Worm (Caenorhabditis elegans) whole organism, mixed stage, embryonic: Measurements from ENCODE around the gene F44E5.15.

Source experiments
- blmp-1 ChIP-seq: fragments of 150-350 bp; optimal IDR thresholded peaks from 2 replicates; lab custom pipeline; 2014; ENCODE audit warnings: missing biosample characterization, missing genetic modification characterization
- ceh-39 ChIP-seq: fragments of 150-350 bp; optimal IDR thresholded peaks from 2 replicates; lab custom pipeline; 2014; ENCODE audit warnings: missing biosample characterization, missing genetic modification characterization
- ceh-43 ChIP-seq: fragments of 200-800 bp; sonication (Bioruptor generic); optimal IDR thresholded peaks from 2 replicates; lab custom pipeline; 2018; ENCODE audit warnings: mild to moderate bottlenecking, missing genetic modification characterization, moderate library complexity, missing compliant biosample characterization
- ceh-83 ChIP-seq: fragments of 200-800 bp; sonication (Bioruptor generic); optimal IDR thresholded peaks from 2 replicates; lab custom pipeline; 2018; ENCODE audit warnings: mild to moderate bottlenecking, missing genetic modification characterization, missing compliant biosample characterization
- ces-1 ChIP-seq: fragments of 150-350 bp; optimal IDR thresholded peaks from 2 replicates; lab custom pipeline; 2014; ENCODE audit warnings: missing biosample characterization, missing genetic modification reagents, missing genetic modification characterization
- cnd-1 ChIP-seq: fragments of 200-800 bp; sonication (Bioruptor generic); optimal IDR thresholded peaks from 2 replicates; lab custom pipeline; 2018; ENCODE audit warnings: mild to moderate bottlenecking, missing genetic modification characterization, missing compliant biosample characterization
- drap-1 ChIP-seq: fragments of 200-800 bp; sonication (Bioruptor generic); optimal IDR thresholded peaks from 3 replicates; lab custom pipeline; 2018; ENCODE audit warnings: mild to moderate bottlenecking, missing genetic modification characterization, missing compliant biosample characterization
- elt-1 ChIP-seq: sonication (generic microtip); optimal IDR thresholded peaks from 2 replicates; lab custom pipeline; 2017; ENCODE audit warnings: missing genetic modification characterization, mild to moderate bottlenecking, missing compliant biosample characterization, antibody characterized with exemption, moderate library complexity, borderline replicate concordance; ENCODE audit not compliant: insufficient read depth
- elt-3 ChIP-seq: fragments of 150-350 bp; optimal IDR thresholded peaks from 2 replicates; lab custom pipeline; 2014; ENCODE audit warnings: missing biosample characterization, missing genetic modification characterization
- flh-1 ChIP-seq: fragments of 200-800 bp; sonication (Bioruptor generic); optimal IDR thresholded peaks from 2 replicates; lab custom pipeline; 2018; ENCODE audit warnings: mild to moderate bottlenecking, missing genetic modification characterization, moderate library complexity, missing compliant biosample characterization
- ham-2 ChIP-seq: fragments of 200-800 bp; sonication (Bioruptor generic); optimal IDR thresholded peaks from 2 replicates; lab custom pipeline; 2018; ENCODE audit warnings: mild to moderate bottlenecking, missing genetic modification characterization, missing compliant biosample characterization
- hlh-1 ChIP-seq: fragments of 150-350 bp; optimal IDR thresholded peaks from 2 replicates; lab custom pipeline; 2014; ENCODE audit warnings: missing biosample characterization, missing genetic modification reagents, missing genetic modification characterization
- lin-13 ChIP-seq: fragments of 150-350 bp; optimal IDR thresholded peaks from 2 replicates; lab custom pipeline; 2014; ENCODE audit warnings: missing biosample characterization, missing genetic modification characterization
- lin-32 ChIP-seq: fragments of 200-800 bp; sonication (Bioruptor generic); optimal IDR thresholded peaks from 2 replicates; lab custom pipeline; 2018; ENCODE audit warnings: mild to moderate bottlenecking, missing genetic modification characterization, missing compliant biosample characterization
- lsy-2 ChIP-seq: fragments of 150-350 bp; optimal IDR thresholded peaks from 2 replicates; lab custom pipeline; 2014; ENCODE audit warnings: missing biosample characterization, missing genetic modification characterization
- mab-5 ChIP-seq: fragments of 150-350 bp; optimal IDR thresholded peaks from 2 replicates; lab custom pipeline; 2014; ENCODE audit warnings: missing biosample characterization, missing genetic modification characterization
- mep-1 ChIP-seq: fragments of 150-350 bp; optimal IDR thresholded peaks from 2 replicates; lab custom pipeline; 2017; ENCODE audit warnings: missing biosample characterization, missing genetic modification reagents, missing genetic modification characterization, inconsistent platforms
- mls-2 ChIP-seq: sonication (generic microtip); optimal IDR thresholded peaks from 2 replicates; lab custom pipeline; 2016; ENCODE audit warnings: mild to moderate bottlenecking, missing genetic modification characterization, moderate library complexity, missing compliant biosample characterization
- nhr-12 ChIP-seq: fragments of 150-350 bp; optimal IDR thresholded peaks from 2 replicates; lab custom pipeline; 2014; ENCODE audit warnings: missing biosample characterization, missing genetic modification characterization
- nhr-237 ChIP-seq: fragments of 150-350 bp; optimal IDR thresholded peaks from 2 replicates; lab custom pipeline; 2014; ENCODE audit warnings: missing biosample characterization, missing genetic modification characterization
- nhr-28 ChIP-seq: fragments of 150-350 bp; optimal IDR thresholded peaks from 2 replicates; lab custom pipeline; 2014; ENCODE audit warnings: missing biosample characterization, missing genetic modification characterization
- nhr-76 ChIP-seq: sonication (generic microtip); optimal IDR thresholded peaks from 2 replicates; lab custom pipeline; 2017; ENCODE audit warnings: missing biosample characterization, missing genetic modification characterization
- sem-2 ChIP-seq: fragments of 200-800 bp; sonication (Bioruptor generic); optimal IDR thresholded peaks from 2 replicates; lab custom pipeline; 2018; ENCODE audit warnings: mild to moderate bottlenecking, missing genetic modification characterization, missing compliant biosample characterization
- unc-120 ChIP-seq: sonication (generic microtip); optimal IDR thresholded peaks from 2 replicates; lab custom pipeline; 2017; ENCODE audit warnings: missing genetic modification characterization, missing compliant biosample characterization; ENCODE audit not compliant: poor library complexity, severe bottlenecking
- unc-62 ChIP-seq: fragments of 150-350 bp; optimal IDR thresholded peaks from 2 replicates; lab custom pipeline; 2014; ENCODE audit warnings: missing biosample characterization, missing genetic modification reagents, missing genetic modification characterization
- zip-8 ChIP-seq: fragments of 150-350 bp; optimal IDR thresholded peaks from 2 replicates; lab custom pipeline; 2014; ENCODE audit warnings: missing biosample characterization, missing genetic modification characterization
- ztf-11 ChIP-seq: fragments of 150-350 bp; optimal IDR thresholded peaks from 2 replicates; lab custom pipeline; 2014; ENCODE audit warnings: missing biosample characterization, missing genetic modification characterization

Gene F44E5.15

DNA sequence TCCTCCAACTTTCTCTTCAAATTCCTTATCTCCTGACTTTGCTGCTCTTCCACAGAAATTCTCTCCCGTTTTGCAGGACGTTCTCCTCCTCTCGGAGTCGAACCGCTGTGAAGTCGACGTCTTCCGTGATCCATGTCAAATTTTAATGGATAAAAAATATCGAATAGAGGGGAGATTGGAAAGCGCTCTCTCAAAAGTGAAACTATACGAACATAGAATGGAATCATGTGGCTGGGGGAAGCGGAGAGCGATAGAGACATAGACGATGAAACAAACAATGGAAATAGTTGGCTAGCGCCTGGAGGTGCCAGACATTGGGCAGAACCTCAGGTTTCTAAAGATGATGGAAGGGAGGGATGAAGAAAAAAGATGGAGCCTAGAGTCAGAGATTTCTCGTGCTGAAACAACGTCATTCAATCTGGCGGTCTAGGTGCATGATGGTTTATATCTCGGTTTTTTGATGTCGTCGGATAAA lies 41.5 kb downstream of the F44E5.15 start, which contains the start of gene F43G6.8:
TSS of gene F43G6.8 (minus strand) at position 198 of the 475 bp plus-strand sequence.
- TF ChIP-seq sem-2 (GFP tag; lab: Kevin White, UChicago) (no peak), elt-3 (tag; lab: Kevin White, UChicago) (no peak), unc-120 (tag; lab: Kevin White, UChicago) (peak; percentile 26), ceh-43 (GFP tag; lab: Kevin White, UChicago) (no peak), lin-13 (tag; lab: Kevin White, UChicago) (no peak), ceh-83 (GFP tag; lab: Kevin White, UChicago) (no peak), mep-1 (tag; lab: Kevin White, UChicago) (no peak), zip-8 (tag; lab: Kevin White, UChicago) (no peak), ham-2 (peak; percentile 40), nhr-12 (tag; lab: Kevin White, UChicago) (no peak), nhr-28 (no peak)

- TF ChIP-seq nhr-12 (tag; lab: Kevin White, UChicago) (no peak), nhr-237 (no peak), ztf-11 (tag; lab: Kevin White, UChicago) (no peak), elt-1 (tag; lab: Kevin White, UChicago) (no peak), blmp-1 (tag; lab: Kevin White, UChicago) (no peak), ceh-43 (GFP tag; lab: Kevin White, UChicago) (no peak), ceh-83 (GFP tag; lab: Kevin White, UChicago) (no peak), drap-1 (GFP tag; lab: Kevin White, UChicago) (no peak), zip-8 (tag; lab: Kevin White, UChicago) (no peak), unc-120 (tag; lab: Kevin White, UChicago) (no peak), lsy-2 (tag; lab: Kevin White, UChicago) (no peak), elt-3 (tag; lab: Kevin White, UChicago) (no peak)
- TF ChIP-seq, all 35 proteins: peak for 0
Measured at ce11 chrII:11816014-11816413, 43.5 kb downstream of the F44E5.15 start.

DNA sequence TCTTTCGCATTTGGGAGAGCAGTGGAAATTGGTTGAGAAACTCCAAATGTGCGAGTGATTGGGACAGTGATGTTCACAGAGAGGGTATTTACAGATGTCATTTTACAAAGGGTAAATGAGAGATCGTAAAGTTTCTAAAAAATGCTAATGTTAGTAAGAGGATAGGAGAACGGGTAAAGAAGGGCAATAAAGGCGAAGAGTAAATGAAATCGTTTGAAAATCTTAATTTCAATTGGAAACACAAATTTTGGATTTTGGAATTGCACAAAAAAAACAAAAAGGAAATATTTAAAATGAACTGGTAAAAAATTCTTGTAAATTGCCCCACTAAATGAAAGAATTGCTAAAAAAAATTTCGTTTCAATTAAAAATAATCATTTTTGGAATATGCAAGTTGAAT lies 44.0 kb downstream of the F44E5.15 start, which contains the start of gene pap-3:
TSS of gene pap-3 (minus strand) at position 101 of the 400 bp plus-strand sequence.
- TF ChIP-seq sem-2 (GFP tag; lab: Kevin White, UChicago) (no peak), unc-62 (GFP tag; lab: Kevin White, UChicago) (no peak), flh-1 (GFP tag; lab: Kevin White, UChicago) (no peak), ceh-39 (tag; lab: Kevin White, UChicago) (no peak), drap-1 (GFP tag; lab: Kevin White, UChicago) (no peak), lin-32 (GFP tag; lab: Kevin White, UChicago) (no peak), hlh-1 (tag; lab: Kevin White, UChicago) (no peak), lin-13 (tag; lab: Kevin White, UChicago) (no peak), mab-5 (tag; lab: Kevin White, UChicago) (no peak), mls-2 (tag; lab: Kevin White, UChicago) (no peak), ces-1 (GFP tag; lab: Kevin White, UChicago) (no peak), cnd-1 (tag; lab: Kevin White, UChicago) (no peak), ceh-43 (GFP tag; lab: Kevin White, UChicago) (no peak), zip-8 (tag; lab: Kevin White, UChicago) (no peak), nhr-12 (tag; lab: Kevin White, UChicago) (no peak), mep-1 (tag; lab: Kevin White, UChicago) (no peak), nhr-76 (no peak), elt-1 (tag; lab: Kevin White, UChicago) (no peak), unc-120 (tag; lab: Kevin White, UChicago) (no peak)
- TF ChIP-seq, all 35 proteins: peak for 0

DNA sequence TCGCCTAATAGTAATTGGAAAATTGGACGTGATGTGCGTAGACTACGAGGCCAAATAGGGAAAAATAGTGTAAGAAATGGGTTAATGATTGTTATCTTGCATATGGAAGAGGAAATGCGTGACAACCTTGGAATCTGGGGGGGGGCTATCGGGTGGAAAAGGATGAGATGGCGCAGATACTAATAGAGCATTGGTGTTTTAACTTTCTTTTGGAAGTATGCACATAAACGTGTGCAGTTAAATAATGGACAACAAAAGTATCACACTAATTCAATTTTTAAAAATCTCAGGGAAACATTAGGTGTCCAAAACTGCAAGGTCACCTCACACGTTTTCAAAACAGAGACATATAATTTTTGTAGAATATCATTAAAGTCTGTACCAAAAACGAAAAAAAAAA lies 47.4 kb downstream of the F44E5.15 start, which contains the start of gene Y6D1A.2:
TSS of gene Y6D1A.2 (minus strand) at position 101 of the 400 bp plus-strand sequence.
- TF ChIP-seq mep-1 (tag; lab: Kevin White, UChicago): no peak
- peak; percentile 50 for TF ChIP-seq elt-1 (tag; lab: Kevin White, UChicago)
